Worm (Caenorhabditis elegans): ENCODE results near the gene unc-62.
"Not testable (repeated sequence)": the region's sequence is repeated elsewhere in the genome, so short reads cannot be mapped to it uniquely, and the experiment has no call there.

The unc-62 gene

ce11 chrV:4550459-4550858, 53.2 kb downstream of the unc-62 start:
- TF ChIP-seq lin-11 (tag; optimal IDR thresholded peaks at IDR 0.05) (no peak), sem-4 (tag; optimal IDR thresholded peaks at IDR 0.05) (peak; percentile 40), sma-3 (GFP tag; optimal IDR thresholded peaks at IDR 0.05) (peak; percentile 68), skn-1 (tag; optimal IDR thresholded peaks at IDR 0.05) (no peak), nhr-21 (tag; optimal IDR thresholded peaks at IDR 0.05) (peak; percentile 35), gmeb-1 (tag; optimal IDR thresholded peaks at IDR 0.05) (peak; percentile 8), nhr-237 (tag; optimal IDR thresholded peaks at IDR 0.05) (no peak), F13H6.1 (tag; optimal IDR thresholded peaks at IDR 0.05) (peak; percentile 53), blmp-1 (tag; optimal IDR thresholded peaks at IDR 0.05; ENCODE audit: insufficient read depth) (peak; percentile 40), mbf-1 (tag; optimal IDR thresholded peaks at IDR 0.05) (no peak), zag-1 (tag; optimal IDR thresholded peaks at IDR 0.05) (no peak), unc-55 (GFP tag; optimal IDR thresholded peaks at IDR 0.05) (peak; percentile 38), nhr-77 (tag; optimal IDR thresholded peaks at IDR 0.05) (no peak), fos-1 (tag; optimal IDR thresholded peaks at IDR 0.05) (peak; percentile 54), ztf-11 (tag; optimal IDR thresholded peaks at IDR 0.05) (no peak), lin-13 (GFP tag; optimal IDR thresholded peaks at IDR 0.05) (peak; percentile 1), nhr-6 (tag; optimal IDR thresholded peaks at IDR 0.05) (no peak), unc-62 (GFP tag; optimal IDR thresholded peaks at IDR 0.05) (no peak), lsy-2 (tag; optimal IDR thresholded peaks at IDR 0.05) (peak in 1 of 2 experiments; percentile 41), peb-1 (tag; optimal IDR thresholded peaks at IDR 0.05) (no peak), crh-2 (tag; optimal IDR thresholded peaks at IDR 0.05) (peak; percentile 21), nhr-129 (tag; optimal IDR thresholded peaks at IDR 0.05) (peak; percentile 67), ZK546.5 (tag; optimal IDR thresholded peaks at IDR 0.05) (no peak), nhr-25 (tag; optimal IDR thresholded peaks at IDR 0.05) (peak; percentile 69), C34F6.9 (tag; optimal IDR thresholded peaks at IDR 0.05) (peak; percentile 5)

ce11 chrV:4551911-4552310, 54.6 kb downstream of the unc-62 start:
- TF ChIP-seq zag-1 (tag; optimal IDR thresholded peaks at IDR 0.05) (no peak), mab-5 (tag; optimal IDR thresholded peaks at IDR 0.05) (no peak), ztf-4 (tag; optimal IDR thresholded peaks at IDR 0.05) (no peak), unc-55 (GFP tag; optimal IDR thresholded peaks at IDR 0.05) (peak; percentile 17), fos-1 (tag; optimal IDR thresholded peaks at IDR 0.05) (no peak)

ce11 chrV:4553572-4553971, 56.3 kb downstream of the unc-62 start, which contains the start of gene Y61A9LA.12:
Y61A9LA.12 (plus strand) TSS chrV:4553872.
- TF ChIP-seq blmp-1 (tag; optimal IDR thresholded peaks at IDR 0.05; ENCODE audit: insufficient read depth); nhr-237 (tag; optimal IDR thresholded peaks at IDR 0.05); skn-1 (tag; optimal IDR thresholded peaks at IDR 0.05): not testable (repeated sequence)

- TF ChIP-seq ztf-1 (GFP tag; conservative IDR thresholded peaks at IDR 0.05), result no peak
- no peak for TF ChIP-seq fos-1 (tag; optimal IDR thresholded peaks at IDR 0.05)
- TF ChIP-seq skn-1 (tag; optimal IDR thresholded peaks at IDR 0.05), result no peak
- TF ChIP-seq F13H6.1 (tag; optimal IDR thresholded peaks at IDR 0.05), result no peak
- no peak for TF ChIP-seq mab-5 (tag; optimal IDR thresholded peaks at IDR 0.05)
- TF ChIP-seq ama-1 (optimal IDR thresholded peaks at IDR 0.05), result no peak
- no peak for TF ChIP-seq egl-27 (tag; optimal IDR thresholded peaks at IDR 0.05)
- TF ChIP-seq nhr-237 (tag; optimal IDR thresholded peaks at IDR 0.05), result no peak
- TF ChIP-seq gmeb-1 (tag; optimal IDR thresholded peaks at IDR 0.05), result no peak
- no peak for TF ChIP-seq lin-13 (GFP tag; optimal IDR thresholded peaks at IDR 0.05)
- TF ChIP-seq peb-1 (tag; optimal IDR thresholded peaks at IDR 0.05), result no peak
These were observed 62.4 kb downstream of the unc-62 start, which contains the start of gene Y61A9LA.7 for ce11 chrV:4559701-4560100. Y61A9LA.7 (minus strand) TSS chrV:4559801.

ce11 chrV:4560441-4560840, 63.2 kb downstream of the unc-62 start, which contains the start of gene Y61A9LA.4:
Y61A9LA.4 (plus strand) TSS chrV:4560741.
- TF ChIP-seq nhr-23 (tag; optimal IDR thresholded peaks at IDR 0.05); nhr-6 (tag; optimal IDR thresholded peaks at IDR 0.05); lin-13 (GFP tag; optimal IDR thresholded peaks at IDR 0.05): not testable (repeated sequence)

Data from whole organism, L2 larva.